Worm (Caenorhabditis elegans): ENCODE measurements around the gene top-3.

DNA sequence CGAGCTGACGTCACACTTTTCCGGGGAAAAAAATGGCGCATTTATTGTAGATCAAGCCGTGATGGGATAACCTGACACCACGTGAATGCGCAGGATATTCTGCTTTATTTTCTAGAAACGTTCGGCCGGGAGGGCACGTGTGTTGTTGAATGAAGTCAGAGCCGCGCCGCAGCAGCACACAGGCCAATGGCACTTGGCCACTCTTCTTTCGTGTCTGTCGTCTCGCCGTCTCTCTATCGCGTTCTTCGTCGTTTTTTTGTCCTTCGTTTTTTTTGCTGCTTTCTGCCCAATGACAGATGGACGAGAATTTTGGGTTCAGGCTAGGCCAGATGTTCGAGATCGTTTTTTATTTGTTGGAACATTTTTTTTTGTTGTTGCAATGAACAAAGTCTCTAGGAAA is 21.6 kb upstream of the top-3 start:
- TF ChIP-seq pha-4 (tag; optimal IDR thresholded peaks at IDR 0.05) (no peak), F49E8.2 (tag; optimal IDR thresholded peaks at IDR 0.05; ENCODE audit: insufficient read depth) (no peak), cebp-2 (GFP tag; IDR thresholded peaks at IDR 0.05) (no peak), aptf-3 (GFP tag; IDR thresholded peaks at IDR 0.05) (no peak), efl-1 (GFP tag; optimal IDR thresholded peaks at IDR 0.05) (no peak), unc-130 (GFP tag; optimal IDR thresholded peaks at IDR 0.05) (no peak), F52B5.7 (tag; optimal IDR thresholded peaks at IDR 0.05) (no peak), hlh-12 (tag; optimal IDR thresholded peaks at IDR 0.05) (no peak), athp-1 (tag; optimal IDR thresholded peaks at IDR 0.05) (no peak)

Measured in whole organism, young adult.